Worm (Caenorhabditis elegans): ENCODE measurements around the gene mam-3.

mam-3 gene

DNA sequence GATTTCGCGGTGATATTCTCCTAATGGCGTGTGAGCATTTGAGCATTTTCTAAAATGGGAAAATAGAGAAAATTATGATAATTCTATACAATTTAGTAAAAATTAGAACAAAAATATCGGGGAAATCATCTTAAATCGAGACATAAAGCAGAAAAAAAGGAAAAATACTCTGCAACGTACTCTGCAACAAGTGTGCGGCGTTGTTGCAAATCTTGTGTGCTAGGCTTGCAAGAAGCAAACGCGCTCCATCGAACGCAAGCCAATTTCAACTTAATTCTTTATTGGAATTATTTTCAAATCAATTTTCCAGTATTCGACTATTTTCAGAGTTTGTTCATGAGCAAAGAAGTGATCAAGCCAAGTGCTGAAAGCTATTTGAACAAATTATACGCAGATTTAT lies 59.1 kb downstream of the mam-3 start, which contains the start of the genes Y62E10A.20, Y62E10A.23 and mdt-9 (continued):
- TF ChIP-seq nhr-102 (tag; optimal IDR thresholded peaks at IDR 0.05) (peak; percentile 19), hlh-11 (tag; optimal IDR thresholded peaks at IDR 0.05) (no peak), nhr-77 (tag; optimal IDR thresholded peaks at IDR 0.05) (peak; percentile 38), ctbp-1 (GFP tag; IDR thresholded peaks at IDR 0.05) (peak; percentile 14; the same call in 1 of the 2 replicates), ceh-28 (tag; optimal IDR thresholded peaks at IDR 0.05) (no peak), R02D3.7 (tag; optimal IDR thresholded peaks at IDR 0.05) (no peak), set-16 (GFP tag; IDR thresholded peaks at IDR 0.05) (no peak), zfp-2 (tag; optimal IDR thresholded peaks at IDR 0.05) (no peak), cey-2 (tag; optimal IDR thresholded peaks at IDR 0.05; ENCODE audit: borderline replicate concordance, insufficient read depth) (no peak), fkh-10 (GFP tag; optimal IDR thresholded peaks at IDR 0.05) (no peak), ztf-11 (tag; optimal IDR thresholded peaks at IDR 0.05) (no peak), mdt-29 (GFP tag; IDR thresholded peaks at IDR 0.05) (no peak), lin-13 (GFP tag; optimal IDR thresholded peaks at IDR 0.05) (peak; percentile 88), nhr-48 (tag; optimal IDR thresholded peaks at IDR 0.05) (no peak), nhr-6 (tag; optimal IDR thresholded peaks at IDR 0.05) (peak; percentile 92), lin-29 (GFP tag; IDR thresholded peaks at IDR 0.05) (no peak), lir-3 (tag; optimal IDR thresholded peaks at IDR 0.05) (no peak), ama-1 (optimal IDR thresholded peaks at IDR 0.05) (peak; percentile 20), nhr-28 (tag; optimal IDR thresholded peaks at IDR 0.05) (peak; percentile 30), F10B5.3 (tag; optimal IDR thresholded peaks at IDR 0.05) (no peak), ceh-20 (GFP tag; IDR thresholded peaks at IDR 0.05) (no peak), ceh-62 (tag; optimal IDR thresholded peaks at IDR 0.05) (no peak), daf-8 (GFP tag; IDR thresholded peaks at IDR 0.05) (no peak), mxl-2 (GFP tag; conservative IDR thresholded peaks at IDR 0.05) (no peak), lin-1 (GFP tag; IDR thresholded peaks at IDR 0.05) (no peak), hif-1 (tag; optimal IDR thresholded peaks at IDR 0.05) (peak in 1 of 2 experiments; percentile 76), lim-7 (GFP tag; IDR thresholded peaks at IDR 0.05) (no peak), daf-19 (GFP tag; conservative IDR thresholded peaks at IDR 0.05) (no peak), rbr-2 (tag; optimal IDR thresholded peaks at IDR 0.05) (peak; percentile 61), dmd-8 (GFP tag; IDR thresholded peaks at IDR 0.05) (no peak), F26F4.8 (GFP tag; conservative IDR thresholded peaks at IDR 0.05) (no peak), ZK337.2 (GFP tag; IDR thresholded peaks at IDR 0.05) (no peak), lin-15B (tag; optimal IDR thresholded peaks at IDR 0.05) (peak; percentile 7), aha-1 (tag) (peak; percentile 96), F44E2.7 (GFP tag; IDR thresholded peaks at IDR 0.05) (no peak), madf-9 (GFP tag; conservative IDR thresholded peaks at IDR 0.05) (no peak), hlh-30 (tag; optimal IDR thresholded peaks at IDR 0.05; ENCODE audit: insufficient read depth) (peak; percentile 45)
